Worm (Caenorhabditis elegans) whole organism, L2 larva: Measurements from ENCODE around the gene F53C11.4.

Experiments used
- C34F6.9 ChIP-seq: fragments of 150-350 bp; optimal IDR thresholded peaks from 2 replicates; lab custom pipeline; 2014; ENCODE audit warnings: missing biosample characterization, missing genetic modification characterization
- F13H6.1 ChIP-seq: sonication (generic microtip); optimal IDR thresholded peaks from 2 replicates; lab custom pipeline; 2016; ENCODE audit warnings: missing genetic modification characterization, missing compliant biosample characterization
- R02D3.7 ChIP-seq: fragments of 150-350 bp; optimal IDR thresholded peaks from 2 replicates; lab custom pipeline; 2014; ENCODE audit warnings: missing biosample characterization, missing genetic modification characterization
- Y55F3AM.14 ChIP-seq: fragments of 200-800 bp; sonication (Bioruptor generic); optimal IDR thresholded peaks from 2 replicates; lab custom pipeline; 2018; ENCODE audit warnings: mild to moderate bottlenecking, missing genetic modification characterization, missing compliant biosample characterization
- ZK546.5 ChIP-seq: sonication (generic microtip); optimal IDR thresholded peaks from 2 replicates; lab custom pipeline; 2017; ENCODE audit warnings: missing biosample characterization, missing genetic modification characterization
- aly-2 ChIP-seq: fragments of 150-350 bp; optimal IDR thresholded peaks from 2 replicates; lab custom pipeline; 2014; ENCODE audit warnings: missing biosample characterization, missing genetic modification characterization
- ama-1 ChIP-seq: fragments of 150-350 bp; optimal IDR thresholded peaks from 2 replicates; lab custom pipeline; 2018; ENCODE audit warnings: inconsistent platforms
- blmp-1 ChIP-seq: sonication (generic microtip); optimal IDR thresholded peaks from 2 replicates; lab custom pipeline; 2017; ENCODE audit warnings: missing genetic modification characterization, mild to moderate bottlenecking, missing compliant biosample characterization, antibody characterized with exemption, moderate library complexity; ENCODE audit not compliant: insufficient read depth
- crh-2 ChIP-seq: sonication (generic microtip); optimal IDR thresholded peaks from 2 replicates; lab custom pipeline; 2017; ENCODE audit warnings: missing biosample characterization, missing genetic modification characterization
- egl-27 ChIP-seq: sonication (generic microtip); optimal IDR thresholded peaks from 3 replicates; lab custom pipeline; 2017; ENCODE audit warnings: missing biosample characterization, missing genetic modification reagents, missing genetic modification characterization
- elt-1 ChIP-seq: fragments of 150-350 bp; optimal IDR thresholded peaks from 2 replicates; lab custom pipeline; 2014; ENCODE audit warnings: missing biosample characterization, missing genetic modification characterization
- elt-3 ChIP-seq: sonication (generic microtip); optimal IDR thresholded peaks from 2 replicates; lab custom pipeline; 2017; ENCODE audit warnings: missing biosample characterization, missing genetic modification characterization
- fos-1 ChIP-seq: fragments of 150-350 bp; optimal IDR thresholded peaks from 2 replicates; lab custom pipeline; 2014; ENCODE audit warnings: missing biosample characterization, missing genetic modification characterization
- gmeb-1 ChIP-seq: fragments of 150-350 bp; optimal IDR thresholded peaks from 2 replicates; lab custom pipeline; 2014; ENCODE audit warnings: missing biosample characterization, missing genetic modification characterization
- lin-11 ChIP-seq: fragments of 150-350 bp; sonication (generic microtip); optimal IDR thresholded peaks from 2 replicates; lab custom pipeline; 2014; ENCODE audit warnings: missing biosample characterization, missing genetic modification characterization, inconsistent platforms, mixed read lengths
- lin-13 ChIP-seq: fragments of 150-350 bp; optimal IDR thresholded peaks from 2 replicates; lab custom pipeline; 2014; ENCODE audit warnings: missing biosample characterization, missing genetic modification reagents, missing genetic modification characterization
- lin-39 ChIP-seq: fragments of 150-350 bp; optimal IDR thresholded peaks from 2 replicates; lab custom pipeline; 2014; ENCODE audit warnings: missing biosample characterization, missing genetic modification reagents, missing genetic modification characterization
- lsy-2 ChIP-seq, 2 experiments: fragments of 150-350 bp in 1 of 2; sonication (generic microtip) in 1 of 2; optimal IDR thresholded peaks; 2 replicates each; lab custom pipeline; 2014 to 2017; ENCODE audit warnings: missing biosample characterization in 2 of 2, missing genetic modification characterization in 2 of 2
- mab-5 ChIP-seq: fragments of 150-350 bp; optimal IDR thresholded peaks from 2 replicates; lab custom pipeline; 2014; ENCODE audit warnings: missing biosample characterization, missing genetic modification characterization
- mbf-1 ChIP-seq: sonication (generic microtip); optimal IDR thresholded peaks from 2 replicates; lab custom pipeline; 2017; ENCODE audit warnings: missing biosample characterization, missing genetic modification characterization
- mdl-1 ChIP-seq, 2 experiments: fragments of 150-350 bp in 1 of 2; sonication (generic microtip) in 1 of 2; optimal IDR thresholded peaks; 2 replicates each; lab custom pipeline; 2017; ENCODE audit warnings: missing biosample characterization in 2 of 2, missing genetic modification characterization in 2 of 2
- nhr-10 ChIP-seq: sonication (generic microtip); optimal IDR thresholded peaks from 2 replicates; lab custom pipeline; 2017; ENCODE audit warnings: missing biosample characterization, missing genetic modification characterization
- nhr-11 ChIP-seq: fragments of 150-350 bp; optimal IDR thresholded peaks from 2 replicates; lab custom pipeline; 2014; ENCODE audit warnings: missing biosample characterization, missing genetic modification characterization
- nhr-12 ChIP-seq: fragments of 150-350 bp; optimal IDR thresholded peaks from 2 replicates; lab custom pipeline; 2014; ENCODE audit warnings: missing biosample characterization, missing genetic modification characterization
- nhr-129 ChIP-seq: fragments of 150-350 bp; optimal IDR thresholded peaks from 2 replicates; lab custom pipeline; 2014; ENCODE audit warnings: missing biosample characterization, missing genetic modification characterization
- nhr-21 ChIP-seq: fragments of 150-350 bp; optimal IDR thresholded peaks from 2 replicates; lab custom pipeline; 2014; ENCODE audit warnings: missing biosample characterization, missing genetic modification characterization
- nhr-237 ChIP-seq: fragments of 150-350 bp; optimal IDR thresholded peaks from 2 replicates; lab custom pipeline; 2014; ENCODE audit warnings: missing biosample characterization, missing genetic modification characterization
- nhr-25 ChIP-seq: fragments of 150-350 bp; sonication (generic microtip); optimal IDR thresholded peaks from 3 replicates; lab custom pipeline; 2014; ENCODE audit warnings: missing biosample characterization, missing genetic modification characterization
- nhr-6 ChIP-seq: fragments of 150-350 bp; optimal IDR thresholded peaks from 2 replicates; lab custom pipeline; 2014; ENCODE audit warnings: missing biosample characterization, missing genetic modification characterization
- nhr-77 ChIP-seq: fragments of 150-350 bp; optimal IDR thresholded peaks from 2 replicates; lab custom pipeline; 2014; ENCODE audit warnings: missing biosample characterization, missing genetic modification characterization
- skn-1 ChIP-seq: sonication (generic microtip); optimal IDR thresholded peaks from 2 replicates; lab custom pipeline; 2017; ENCODE audit warnings: missing biosample characterization, missing genetic modification characterization
- sma-3 ChIP-seq: sonication (generic microtip); optimal IDR thresholded peaks from 2 replicates; lab custom pipeline; 2016; ENCODE audit warnings: missing genetic modification reagents, missing genetic modification characterization, missing compliant biosample characterization
- sma-9 ChIP-seq, 2 experiments: fragments of 150-350 bp in 1 of 2; sonication (generic microtip) in 1 of 2; optimal IDR thresholded peaks; 2 replicates each; lab custom pipeline; 2014 to 2016; ENCODE audit warnings: missing genetic modification characterization in 2 of 2, mild to moderate bottlenecking in 1 of 2, missing biosample characterization in 1 of 2, missing compliant biosample characterization in 1 of 2, missing genetic modification reagents in 1 of 2, moderate library complexity in 1 of 2
- snpc-4 ChIP-seq: fragments of 150-350 bp; optimal IDR thresholded peaks from 2 replicates; lab custom pipeline; 2014; ENCODE audit warnings: missing biosample characterization, missing genetic modification characterization
- unc-39 ChIP-seq: fragments of 150-350 bp; optimal IDR thresholded peaks from 2 replicates; lab custom pipeline; 2014; ENCODE audit warnings: missing biosample characterization, missing genetic modification characterization
- unc-55 ChIP-seq: fragments of 150-350 bp; sonication (generic microtip); optimal IDR thresholded peaks from 3 replicates; lab custom pipeline; 2014; ENCODE audit warnings: missing biosample characterization, missing genetic modification reagents, missing genetic modification characterization
- unc-62 ChIP-seq: fragments of 150-350 bp; optimal IDR thresholded peaks from 2 replicates; lab custom pipeline; 2014; ENCODE audit warnings: missing biosample characterization, missing genetic modification reagents, missing genetic modification characterization
- zag-1 ChIP-seq: fragments of 150-350 bp; optimal IDR thresholded peaks from 2 replicates; lab custom pipeline; 2014; ENCODE audit warnings: missing biosample characterization, missing genetic modification characterization
- ztf-1 ChIP-seq: fragments of 200-800 bp; sonication (Bioruptor generic); conservative IDR thresholded peaks from 2 replicates; pipeline ENCODE4 v1.3.6; 2022; ENCODE audit warnings: missing genetic modification characterization, missing compliant biosample characterization
- ztf-11 ChIP-seq: sonication (generic microtip); optimal IDR thresholded peaks from 2 replicates; lab custom pipeline; 2017; ENCODE audit warnings: missing biosample characterization, missing genetic modification characterization
- ztf-4 ChIP-seq: fragments of 150-350 bp; optimal IDR thresholded peaks from 2 replicates; lab custom pipeline; 2014; ENCODE audit warnings: missing biosample characterization, missing genetic modification characterization

F53C11.4 gene

ce11 chrV:13787225-13787898, at the start of gene F53C11.4, which contains the start of gene F53C11.5:
F53C11.4 (minus strand) TSS chrV:13787352.
F53C11.5 (plus strand) TSS chrV:13787549.
- TF ChIP-seq ztf-1 (GFP tag; lab: Robert Waterston, UW): no peak
- TF ChIP-seq sma-3 (GFP tag; lab: Kevin White, UChicago): peak; percentile 94
- TF ChIP-seq lin-39 (tag; lab: Kevin White, UChicago): no peak
- peak; percentile 17 for TF ChIP-seq gmeb-1 (tag; lab: Kevin White, UChicago)
- peak; percentile 26 for TF ChIP-seq F13H6.1 (tag; lab: Kevin White, UChicago)
- TF ChIP-seq nhr-10 (tag; lab: Kevin White, UChicago): no peak
- TF ChIP-seq R02D3.7 (tag; lab: Kevin White, UChicago): no peak
- TF ChIP-seq nhr-12 (tag; lab: Kevin White, UChicago): no peak
- no peak for TF ChIP-seq mdl-1 (tag; optimal IDR thresholded peaks at IDR 0.05; lab: Kevin White, UChicago)
- TF ChIP-seq skn-1 (tag; lab: Kevin White, UChicago): no peak
- peak; percentile 94 for TF ChIP-seq sma-9 (GFP tag; optimal IDR thresholded peaks at IDR 0.05; lab: Kevin White, UChicago)
- no peak for TF ChIP-seq sma-9 (tag; optimal IDR thresholded peaks at IDR 0.05; lab: Kevin White, UChicago)
- TF ChIP-seq ztf-4 (tag; lab: Kevin White, UChicago): no peak
- TF ChIP-seq mab-5 (tag; lab: Kevin White, UChicago): no peak
- TF ChIP-seq blmp-1: no peak
- TF ChIP-seq egl-27 (tag; lab: Kevin White, UChicago): peak; percentile 0
- peak; percentile 59 for TF ChIP-seq fos-1
- TF ChIP-seq nhr-25 (tag; lab: Kevin White, UChicago): no peak
- TF ChIP-seq nhr-237: no peak
- no peak for TF ChIP-seq elt-1 (tag; lab: Kevin White, UChicago)
- peak; percentile 32 for TF ChIP-seq ama-1 (lab: Kevin White, UChicago)
- peak in 1 of 2 experiments; percentile 77 for TF ChIP-seq lsy-2 (tag; optimal IDR thresholded peaks at IDR 0.05; lab: Kevin White, UChicago)
- peak; percentile 71 for TF ChIP-seq C34F6.9 (tag; lab: Kevin White, UChicago)
- TF ChIP-seq crh-2 (tag; lab: Kevin White, UChicago): peak; percentile 49
- TF ChIP-seq nhr-129 (tag; lab: Kevin White, UChicago): peak; percentile 13
- no peak for TF ChIP-seq nhr-21
- TF ChIP-seq ztf-11 (tag; lab: Kevin White, UChicago): no peak
- peak; percentile 16 for TF ChIP-seq lin-13 (GFP tag; lab: Kevin White, UChicago)
- TF ChIP-seq elt-3 (tag; lab: Kevin White, UChicago): no peak
- TF ChIP-seq zag-1: no peak
- TF ChIP-seq unc-39: no peak

ce11 chrV:13833951-13834350, 46.8 kb upstream of the F53C11.4 start, which contains the start of gene srx-129:
srx-129 (plus strand) TSS chrV:13834251.
- TF ChIP-seq R02D3.7 (tag; lab: Kevin White, UChicago) (no peak), gmeb-1 (tag; lab: Kevin White, UChicago) (no peak), ztf-4 (tag; lab: Kevin White, UChicago) (no peak), aly-2 (tag; lab: Kevin White, UChicago) (no peak), ztf-1 (GFP tag; lab: Robert Waterston, UW) (no peak), egl-27 (tag; lab: Kevin White, UChicago) (no peak), elt-3 (tag; lab: Kevin White, UChicago) (no peak), unc-39 (no peak), nhr-6 (tag; lab: Kevin White, UChicago) (no peak), nhr-12 (tag; lab: Kevin White, UChicago) (no peak), lin-11 (tag; lab: Kevin White, UChicago) (no peak), lin-13 (GFP tag; lab: Kevin White, UChicago) (no peak), Y55F3AM.14 (no peak), snpc-4 (tag; lab: Kevin White, UChicago) (no peak), lin-39 (tag; lab: Kevin White, UChicago) (no peak), C34F6.9 (tag; lab: Kevin White, UChicago) (no peak), mdl-1 (tag; optimal IDR thresholded peaks at IDR 0.05; lab: Kevin White, UChicago) (no peak), ztf-11 (tag; lab: Kevin White, UChicago) (no peak), crh-2 (tag; lab: Kevin White, UChicago) (no peak)

- no peak for TF ChIP-seq fos-1
- TF ChIP-seq nhr-11: no peak
- no peak for TF ChIP-seq mdl-1 (tag; optimal IDR thresholded peaks at IDR 0.05; lab: Kevin White, UChicago)
- TF ChIP-seq Y55F3AM.14: no peak
- no peak for TF ChIP-seq ama-1 (lab: Kevin White, UChicago)
- TF ChIP-seq mbf-1 (tag; lab: Kevin White, UChicago): no peak
- no peak for TF ChIP-seq ztf-1 (GFP tag; lab: Robert Waterston, UW)
- TF ChIP-seq lin-11 (tag; lab: Kevin White, UChicago): no peak
- no peak for TF ChIP-seq nhr-25 (tag; lab: Kevin White, UChicago)
- TF ChIP-seq unc-55 (GFP tag; lab: Kevin White, UChicago): no peak
- no peak for TF ChIP-seq unc-62
- TF ChIP-seq sma-3 (GFP tag; lab: Kevin White, UChicago): no peak
- TF ChIP-seq gmeb-1 (tag; lab: Kevin White, UChicago): no peak
- TF ChIP-seq nhr-77 (tag; lab: Kevin White, UChicago): no peak
- no peak for TF ChIP-seq ZK546.5
- no peak for TF ChIP-seq C34F6.9 (tag; lab: Kevin White, UChicago)
Observed at ce11 chrV:13830813-13831212, 43.7 kb upstream of the F53C11.4 start, which contains the start of gene str-165. str-165 (plus strand) TSS chrV:13831113.
